Worm (Caenorhabditis elegans) whole organism, L4 larva: Measurements from ENCODE around the gene rps-14.

Source experiments
- F10B5.3 ChIP-seq: sonication (generic microtip); optimal IDR thresholded peaks from 2 replicates; lab custom pipeline; 2016; ENCODE audit warnings: mild to moderate bottlenecking, missing genetic modification characterization, missing compliant biosample characterization
- F26F4.8 ChIP-seq: fragments of 200-800 bp; sonication (Bioruptor generic); conservative IDR thresholded peaks from 2 replicates; pipeline ENCODE4 v1.3.6; 2022; ENCODE audit warnings: missing genetic modification characterization, missing compliant biosample characterization
- F37D6.2 ChIP-seq: sonication (generic microtip); optimal IDR thresholded peaks from 2 replicates; lab custom pipeline; 2016; ENCODE audit warnings: mild to moderate bottlenecking, missing genetic modification characterization, missing compliant biosample characterization
- F44E2.7 ChIP-seq: fragments of 200-800 bp; sonication (Bioruptor generic); IDR thresholded peaks from 2 replicates; pipeline ENCODE4 v2.1.2; 2022; ENCODE audit warnings: missing genetic modification characterization, missing compliant biosample characterization
- F49E8.2 ChIP-seq: sonication (generic microtip); optimal IDR thresholded peaks from 2 replicates; lab custom pipeline; 2016; ENCODE audit warnings: missing compliant biosample characterization, mild to moderate bottlenecking, missing genetic modification characterization, borderline replicate concordance
- R02D3.7 ChIP-seq: fragments of 150-350 bp; sonication (generic microtip); optimal IDR thresholded peaks from 3 replicates; lab custom pipeline; 2014; ENCODE audit warnings: missing biosample characterization, missing genetic modification characterization
- T20F7.1 ChIP-seq: fragments of 200-800 bp; sonication (Bioruptor generic); optimal IDR thresholded peaks from 2 replicates; lab custom pipeline; 2018; ENCODE audit warnings: mild to moderate bottlenecking, missing genetic modification characterization, missing compliant biosample characterization
- T26A8.4 ChIP-seq: fragments of 200-800 bp; sonication (Bioruptor generic); IDR thresholded peaks from 2 replicates; pipeline ENCODE4 v1.3.6; 2022; ENCODE audit warnings: missing genetic modification characterization, missing compliant biosample characterization
- Y105C5A.15 ChIP-seq: fragments of 200-800 bp; sonication (Bioruptor generic); IDR thresholded peaks from 2 replicates; pipeline ENCODE4 v1.3.6; 2022; ENCODE audit warnings: missing genetic modification characterization, missing compliant biosample characterization
- Y75B8A.6 ChIP-seq: fragments of 200-800 bp; sonication (Bioruptor generic); IDR thresholded peaks from 2 replicates; pipeline ENCODE4 v1.3.6; 2022; ENCODE audit warnings: missing genetic modification reagents, missing genetic modification characterization, missing compliant biosample characterization
- ZK337.2 ChIP-seq: fragments of 200-800 bp; sonication (Bioruptor generic); IDR thresholded peaks from 2 replicates; pipeline ENCODE4 v1.3.6; 2022; ENCODE audit warnings: missing genetic modification reagents, missing genetic modification characterization, missing compliant biosample characterization
- ZK546.5 ChIP-seq, 2 experiments: sonication (generic microtip); optimal IDR thresholded peaks; 2 replicates each; lab custom pipeline; 2017; ENCODE audit warnings: missing biosample characterization in 2 of 2, missing genetic modification characterization in 2 of 2
- aly-2 ChIP-seq: sonication (generic microtip); optimal IDR thresholded peaks from 2 replicates; lab custom pipeline; 2018; ENCODE audit warnings: missing biosample characterization, missing genetic modification characterization
- attf-4 ChIP-seq: sonication (generic microtip); optimal IDR thresholded peaks from 3 replicates; lab custom pipeline; 2017; ENCODE audit warnings: missing biosample characterization, missing genetic modification characterization
- ceh-20 ChIP-seq: fragments of 200-800 bp; sonication (Bioruptor generic); IDR thresholded peaks from 2 replicates; pipeline ENCODE4 v1.3.6; 2022; ENCODE audit warnings: missing genetic modification reagents, missing genetic modification characterization, missing compliant biosample characterization
- ceh-62 ChIP-seq: sonication (generic microtip); optimal IDR thresholded peaks from 2 replicates; lab custom pipeline; 2017; ENCODE audit warnings: missing biosample characterization, missing genetic modification characterization
- ceh-82 ChIP-seq: sonication (generic microtip); optimal IDR thresholded peaks from 2 replicates; lab custom pipeline; 2017; ENCODE audit warnings: missing biosample characterization, missing genetic modification characterization
- ces-1 ChIP-seq: fragments of 150-350 bp; sonication (generic microtip); optimal IDR thresholded peaks from 4 replicates; lab custom pipeline; 2014; ENCODE audit warnings: missing biosample characterization, missing genetic modification reagents, missing genetic modification characterization
- daf-12 ChIP-seq: fragments of 150-350 bp; optimal IDR thresholded peaks from 2 replicates; lab custom pipeline; 2014; ENCODE audit warnings: missing biosample characterization, missing genetic modification reagents, missing genetic modification characterization
- daf-16 ChIP-seq, 3 experiments: sonication (generic microtip); optimal IDR thresholded peaks; 2 replicates each; lab custom pipeline; 2016 to 2017; ENCODE audit warnings: missing genetic modification characterization in 3 of 3, missing genetic modification reagents in 3 of 3, mild to moderate bottlenecking in 2 of 3, missing compliant biosample characterization in 2 of 3, missing biosample characterization in 1 of 3, moderate library complexity in 1 of 3
- daf-8 ChIP-seq: fragments of 200-800 bp; sonication (Bioruptor generic); IDR thresholded peaks from 2 replicates; pipeline ENCODE4 v1.3.6; 2022; ENCODE audit warnings: missing genetic modification characterization, missing compliant biosample characterization
- dmd-6 ChIP-seq: fragments of 200-800 bp; sonication (Bioruptor generic); IDR thresholded peaks from 2 replicates; pipeline ENCODE4 v1.3.6; 2022; ENCODE audit warnings: missing genetic modification reagents, missing genetic modification characterization, missing compliant biosample characterization
- dmd-8 ChIP-seq: fragments of 200-800 bp; sonication (Bioruptor generic); IDR thresholded peaks from 2 replicates; pipeline ENCODE4 v1.3.6; 2022; ENCODE audit warnings: missing genetic modification characterization, missing compliant biosample characterization
- dpl-1 ChIP-seq: fragments of 150-350 bp; optimal IDR thresholded peaks from 2 replicates; lab custom pipeline; 2014; ENCODE audit warnings: missing biosample characterization, missing genetic modification reagents, missing genetic modification characterization
- egl-27 ChIP-seq: sonication (generic microtip); optimal IDR thresholded peaks from 3 replicates; lab custom pipeline; 2017; ENCODE audit warnings: missing biosample characterization, missing genetic modification reagents, missing genetic modification characterization
- egl-43 ChIP-seq: fragments of 200-800 bp; sonication (Bioruptor generic); IDR thresholded peaks from 2 replicates; pipeline ENCODE4 v1.3.6; 2022; ENCODE audit warnings: missing genetic modification reagents, missing genetic modification characterization, missing compliant biosample characterization
- fkh-10 ChIP-seq: fragments of 150-350 bp; optimal IDR thresholded peaks from 2 replicates; lab custom pipeline; 2014; ENCODE audit warnings: missing biosample characterization, missing genetic modification reagents, missing genetic modification characterization
- hlh-30 ChIP-seq: sonication (generic microtip); optimal IDR thresholded peaks from 2 replicates; lab custom pipeline; 2017; ENCODE audit warnings: antibody characterized with exemption, mild to moderate bottlenecking, missing genetic modification characterization, missing compliant biosample characterization; ENCODE audit not compliant: insufficient read depth
- lim-7 ChIP-seq: fragments of 200-800 bp; sonication (Bioruptor generic); IDR thresholded peaks from 2 replicates; pipeline ENCODE4 v1.3.6; 2022; ENCODE audit warnings: missing genetic modification characterization, missing compliant biosample characterization
- lin-15B ChIP-seq: fragments of 150-350 bp; sonication (generic microtip); optimal IDR thresholded peaks from 3 replicates; lab custom pipeline; 2014; ENCODE audit warnings: missing biosample characterization, missing genetic modification characterization
- lin-39 ChIP-seq: fragments of 150-350 bp; optimal IDR thresholded peaks from 2 replicates; lab custom pipeline; 2014; ENCODE audit warnings: missing biosample characterization, missing genetic modification reagents, missing genetic modification characterization
- lsy-2 ChIP-seq, 2 experiments: fragments of 150-350 bp in 1 of 2; sonication (generic microtip) in 1 of 2; optimal IDR thresholded peaks; 2 replicates each; lab custom pipeline; 2014 to 2017; ENCODE audit warnings: missing biosample characterization in 2 of 2, missing genetic modification characterization in 2 of 2
- madf-5 ChIP-seq, 2 experiments: fragments of 200-800 bp; sonication (Bioruptor generic); IDR thresholded peaks; 2 replicates each; pipeline ENCODE4 v1.3.6; 2022; ENCODE audit warnings: missing compliant biosample characterization in 2 of 2, missing genetic modification characterization in 2 of 2
- nhr-10 ChIP-seq: fragments of 150-350 bp; optimal IDR thresholded peaks from 2 replicates; lab custom pipeline; 2014; ENCODE audit warnings: missing biosample characterization, missing genetic modification characterization
- nhr-111 ChIP-seq: fragments of 200-800 bp; sonication (Bioruptor generic); optimal IDR thresholded peaks from 2 replicates; lab custom pipeline; 2018; ENCODE audit warnings: mild to moderate bottlenecking, missing genetic modification characterization, missing compliant biosample characterization
- nhr-237 ChIP-seq: sonication (generic microtip); optimal IDR thresholded peaks from 2 replicates; lab custom pipeline; 2017; ENCODE audit warnings: missing biosample characterization, missing genetic modification characterization
- nhr-25 ChIP-seq: sonication (generic microtip); optimal IDR thresholded peaks from 2 replicates; lab custom pipeline; 2017; ENCODE audit warnings: missing genetic modification characterization, mild to moderate bottlenecking, missing compliant biosample characterization, antibody characterized with exemption, moderate library complexity, borderline replicate concordance; ENCODE audit not compliant: insufficient read depth
- nhr-28 ChIP-seq: fragments of 150-350 bp; optimal IDR thresholded peaks from 2 replicates; lab custom pipeline; 2014; ENCODE audit warnings: missing biosample characterization, missing genetic modification characterization
- nhr-41 ChIP-seq: fragments of 200-800 bp; sonication (Bioruptor generic); IDR thresholded peaks from 2 replicates; pipeline ENCODE4 v1.3.6; 2022; ENCODE audit warnings: missing genetic modification reagents, missing genetic modification characterization, missing compliant biosample characterization
- nhr-48 ChIP-seq: sonication (generic microtip); optimal IDR thresholded peaks from 2 replicates; lab custom pipeline; 2016; ENCODE audit warnings: mild to moderate bottlenecking, missing genetic modification characterization, missing compliant biosample characterization
- nhr-77 ChIP-seq: fragments of 150-350 bp; optimal IDR thresholded peaks from 2 replicates; lab custom pipeline; 2014; ENCODE audit warnings: missing biosample characterization, missing genetic modification characterization
- php-3 ChIP-seq: fragments of 200-800 bp; sonication (Bioruptor generic); IDR thresholded peaks from 2 replicates; pipeline ENCODE4 v1.3.6; 2022; ENCODE audit warnings: missing genetic modification reagents, missing genetic modification characterization, missing compliant biosample characterization
- rbr-2 ChIP-seq: sonication (generic microtip); optimal IDR thresholded peaks from 2 replicates; lab custom pipeline; 2016; ENCODE audit warnings: missing genotype, missing genetic modification characterization, missing compliant biosample characterization
- sdz-12 ChIP-seq: fragments of 200-800 bp; sonication (Bioruptor generic); optimal IDR thresholded peaks from 2 replicates; lab custom pipeline; 2018; ENCODE audit warnings: mild to moderate bottlenecking, missing genetic modification characterization, missing compliant biosample characterization
- tag-97 ChIP-seq: fragments of 200-800 bp; sonication (Bioruptor generic); IDR thresholded peaks from 2 replicates; pipeline ENCODE4 v1.3.6; 2022; ENCODE audit warnings: missing genetic modification characterization, missing compliant biosample characterization
- zag-1 ChIP-seq: fragments of 150-350 bp; optimal IDR thresholded peaks from 2 replicates; lab custom pipeline; 2014; ENCODE audit warnings: missing biosample characterization, missing genetic modification characterization
- zfp-2 ChIP-seq: sonication (generic microtip); optimal IDR thresholded peaks from 2 replicates; lab custom pipeline; 2016; ENCODE audit warnings: mild to moderate bottlenecking, missing genetic modification characterization, missing compliant biosample characterization
- zfp-3 ChIP-seq: fragments of 200-800 bp; sonication (Bioruptor generic); conservative IDR thresholded peaks from 2 replicates; pipeline ENCODE4 v1.3.6; 2022; ENCODE audit warnings: missing genetic modification reagents, missing genetic modification characterization, missing compliant biosample characterization
- zip-11 ChIP-seq: fragments of 200-800 bp; sonication (Bioruptor generic); IDR thresholded peaks from 2 replicates; pipeline ENCODE4 v1.3.6; 2022; ENCODE audit warnings: missing genetic modification characterization, missing compliant biosample characterization
- zip-2 ChIP-seq: fragments of 150-350 bp; optimal IDR thresholded peaks from 2 replicates; lab custom pipeline; 2014; ENCODE audit warnings: missing biosample characterization, missing genetic modification characterization
- ztf-11 ChIP-seq: fragments of 150-350 bp; optimal IDR thresholded peaks from 2 replicates; lab custom pipeline; 2014; ENCODE audit warnings: missing biosample characterization, missing genetic modification characterization
- ztf-7 ChIP-seq: fragments of 150-350 bp; optimal IDR thresholded peaks from 2 replicates; lab custom pipeline; 2014; ENCODE audit warnings: missing biosample characterization, missing genetic modification characterization

The rps-14 gene

ce11 chrIII:7141285-7141715 is 38.1 kb downstream of the rps-14 start (continued):
- TF ChIP-seq ceh-82 (tag; lab: Kevin White, UChicago): no peak
- TF ChIP-seq daf-8 (GFP tag; lab: Robert Waterston, UW): no peak
- no peak for TF ChIP-seq ceh-20 (GFP tag; lab: Robert Waterston, UW)
- peak; percentile 57 for TF ChIP-seq nhr-28 (tag; lab: Kevin White, UChicago)
- TF ChIP-seq tag-97 (GFP tag; lab: Robert Waterston, UW): no peak
- no peak for TF ChIP-seq F37D6.2 (tag; lab: Kevin White, UChicago)
- TF ChIP-seq F44E2.7: no peak
- TF ChIP-seq ceh-62 (tag; lab: Kevin White, UChicago): no peak
- TF ChIP-seq Y105C5A.15 (GFP tag; lab: Robert Waterston, UW): 0 out of 2 replicates have a peak, but pooled peaks have one; percentile 59
- no peak for TF ChIP-seq madf-5 (GFP tag; IDR thresholded peaks at IDR 0.05; lab: Robert Waterston, UW)
- TF ChIP-seq aly-2 (tag; lab: Kevin White, UChicago): no peak
- TF ChIP-seq egl-27 (tag; lab: Kevin White, UChicago): peak; percentile 22
- peak; percentile 91 for TF ChIP-seq T26A8.4 (GFP tag; lab: Robert Waterston, UW)
- peak; percentile 89 for TF ChIP-seq php-3 (GFP tag; lab: Robert Waterston, UW)
- no peak for TF ChIP-seq nhr-237 (tag; lab: Kevin White, UChicago)
- TF ChIP-seq nhr-48: peak; percentile 50
- no peak for TF ChIP-seq lin-39 (tag; lab: Kevin White, UChicago)
- peak; percentile 22 for TF ChIP-seq F10B5.3 (tag; lab: Kevin White, UChicago)
- TF ChIP-seq ZK337.2 (GFP tag; lab: Robert Waterston, UW): no peak
- peak; percentile 66 for TF ChIP-seq nhr-10 (tag; lab: Kevin White, UChicago)
- TF ChIP-seq attf-4 (tag; lab: Kevin White, UChicago): no peak
- TF ChIP-seq Y75B8A.6 (GFP tag; lab: Robert Waterston, UW): peak; percentile 69; the same call in 1 of the 2 replicates
- no peak for TF ChIP-seq R02D3.7 (tag; lab: Kevin White, UChicago)
- peak; percentile 33 for TF ChIP-seq dpl-1 (GFP tag; lab: Kevin White, UChicago)
- peak; percentile 17 for TF ChIP-seq nhr-111 (GFP tag; lab: Kevin White, UChicago)
- no peak for TF ChIP-seq daf-12 (tag; lab: Kevin White, UChicago)
- peak; percentile 72 for TF ChIP-seq hlh-30 (tag; lab: Kevin White, UChicago)
- TF ChIP-seq nhr-77 (tag; lab: Kevin White, UChicago): peak; percentile 36
- peak; percentile 89 for TF ChIP-seq F49E8.2 (tag; lab: Kevin White, UChicago)
- peak; percentile 42 for TF ChIP-seq zip-2 (tag; lab: Kevin White, UChicago)
- TF ChIP-seq zfp-3 (GFP tag; lab: Robert Waterston, UW): peak; percentile 59; the same call in 1 of the 2 replicates
- peak; percentile 39 for TF ChIP-seq rbr-2
- no peak for TF ChIP-seq lim-7 (GFP tag; lab: Robert Waterston, UW)
- no peak for TF ChIP-seq zag-1 (tag; lab: Kevin White, UChicago)
- TF ChIP-seq egl-43 (GFP tag; lab: Robert Waterston, UW): peak; percentile 54
- TF ChIP-seq dmd-6 (GFP tag; lab: Robert Waterston, UW): peak; percentile 70
- peak; percentile 50 to 53 for TF ChIP-seq daf-16 (GFP tag; optimal IDR thresholded peaks at IDR 0.05; lab: Kevin White, UChicago)
- TF ChIP-seq daf-16 (tag; optimal IDR thresholded peaks at IDR 0.05; lab: Kevin White, UChicago): peak; percentile 78
- TF ChIP-seq zfp-2 (tag; lab: Kevin White, UChicago): no peak
- TF ChIP-seq lsy-2 (tag; optimal IDR thresholded peaks at IDR 0.05; lab: Kevin White, UChicago): peak in 1 of 2 experiments; percentile 71
- peak; percentile 28 for TF ChIP-seq lin-15B
- no peak for TF ChIP-seq zip-11 (GFP tag; lab: Robert Waterston, UW)
- no peak for TF ChIP-seq sdz-12
- peak; percentile 69 for TF ChIP-seq T20F7.1
- no peak for TF ChIP-seq nhr-41 (GFP tag; lab: Robert Waterston, UW)
- no peak for TF ChIP-seq ces-1 (GFP tag; lab: Kevin White, UChicago)
- TF ChIP-seq F26F4.8 (GFP tag; lab: Robert Waterston, UW): no peak
- TF ChIP-seq ztf-11 (tag; lab: Kevin White, UChicago): no peak
- no peak for TF ChIP-seq dmd-8
- peak in 1 of 2 experiments; percentile 25 for TF ChIP-seq ZK546.5 (tag; optimal IDR thresholded peaks at IDR 0.05; lab: Kevin White, UChicago)
- TF ChIP-seq ztf-7 (tag; lab: Kevin White, UChicago): peak; percentile 38
- no peak for TF ChIP-seq nhr-25 (tag; lab: Kevin White, UChicago)
- no peak for TF ChIP-seq fkh-10 (GFP tag; lab: Kevin White, UChicago)
